Worm (Caenorhabditis elegans) whole organism, L4 larva: ENCODE measurements around the gene mdt-1.2.

ENCODE experiments used
- F10B5.3 ChIP-seq: sonication (generic microtip); optimal IDR thresholded peaks from 2 replicates; lab custom pipeline; 2016; ENCODE audit warnings: mild to moderate bottlenecking, missing genetic modification characterization, missing compliant biosample characterization
- F37D6.2 ChIP-seq: sonication (generic microtip); optimal IDR thresholded peaks from 2 replicates; lab custom pipeline; 2016; ENCODE audit warnings: mild to moderate bottlenecking, missing genetic modification characterization, missing compliant biosample characterization
- F49E8.2 ChIP-seq: sonication (generic microtip); optimal IDR thresholded peaks from 2 replicates; lab custom pipeline; 2016; ENCODE audit warnings: missing compliant biosample characterization, mild to moderate bottlenecking, missing genetic modification characterization, borderline replicate concordance
- R02D3.7 ChIP-seq: fragments of 150-350 bp; sonication (generic microtip); optimal IDR thresholded peaks from 3 replicates; lab custom pipeline; 2014; ENCODE audit warnings: missing biosample characterization, missing genetic modification characterization
- T20F7.1 ChIP-seq: fragments of 200-800 bp; sonication (Bioruptor generic); optimal IDR thresholded peaks from 2 replicates; lab custom pipeline; 2018; ENCODE audit warnings: mild to moderate bottlenecking, missing genetic modification characterization, missing compliant biosample characterization
- T26A8.4 ChIP-seq: fragments of 200-800 bp; sonication (Bioruptor generic); IDR thresholded peaks from 2 replicates; pipeline ENCODE4 v1.3.6; 2022; ENCODE audit warnings: missing genetic modification characterization, missing compliant biosample characterization
- aha-1 ChIP-seq: fragments of 150-350 bp; peaks from one replicate; lab custom pipeline; 2014; ENCODE audit warnings: missing biosample characterization, missing genetic modification characterization
- arid-1 ChIP-seq: fragments of 200-800 bp; sonication (Bioruptor generic); conservative IDR thresholded peaks from 2 replicates; pipeline ENCODE4 v1.3.6; 2022; ENCODE audit warnings: missing genetic modification reagents, missing genetic modification characterization, missing compliant biosample characterization
- ceh-20 ChIP-seq: fragments of 200-800 bp; sonication (Bioruptor generic); IDR thresholded peaks from 2 replicates; pipeline ENCODE4 v1.3.6; 2022; ENCODE audit warnings: missing genetic modification reagents, missing genetic modification characterization, missing compliant biosample characterization
- ctbp-1 ChIP-seq: fragments of 200-800 bp; sonication (Bioruptor generic); IDR thresholded peaks from 2 replicates; pipeline ENCODE4 v1.3.6; 2022; ENCODE audit warnings: missing genetic modification reagents, missing genetic modification characterization, missing compliant biosample characterization
- daf-16 ChIP-seq, 3 experiments: sonication (generic microtip); optimal IDR thresholded peaks; 2 replicates each; lab custom pipeline; 2016 to 2017; ENCODE audit warnings: missing genetic modification characterization in 3 of 3, missing genetic modification reagents in 3 of 3, mild to moderate bottlenecking in 2 of 3, missing compliant biosample characterization in 2 of 3, missing biosample characterization in 1 of 3, moderate library complexity in 1 of 3
- daf-19 ChIP-seq: fragments of 200-800 bp; sonication (Bioruptor generic); conservative IDR thresholded peaks from 2 replicates; pipeline ENCODE4 v1.3.6; 2022; ENCODE audit warnings: missing genetic modification characterization, missing compliant biosample characterization
- dmd-6 ChIP-seq: fragments of 200-800 bp; sonication (Bioruptor generic); IDR thresholded peaks from 2 replicates; pipeline ENCODE4 v1.3.6; 2022; ENCODE audit warnings: missing genetic modification reagents, missing genetic modification characterization, missing compliant biosample characterization
- dmd-9 ChIP-seq: fragments of 200-800 bp; sonication (Bioruptor generic); IDR thresholded peaks from 2 replicates; pipeline ENCODE4 v1.3.6; 2022; ENCODE audit warnings: missing genetic modification reagents, missing genetic modification characterization, missing compliant biosample characterization
- dpl-1 ChIP-seq: fragments of 150-350 bp; optimal IDR thresholded peaks from 2 replicates; lab custom pipeline; 2014; ENCODE audit warnings: missing biosample characterization, missing genetic modification reagents, missing genetic modification characterization
- dve-1 ChIP-seq: sonication (generic microtip); optimal IDR thresholded peaks from 2 replicates; lab custom pipeline; 2017; ENCODE audit warnings: antibody characterized with exemption, mild to moderate bottlenecking, missing genetic modification characterization, missing compliant biosample characterization; ENCODE audit not compliant: insufficient read depth
- gei-8 ChIP-seq: fragments of 200-800 bp; sonication (Bioruptor generic); optimal IDR thresholded peaks from 2 replicates; lab custom pipeline; 2018; ENCODE audit warnings: mild to moderate bottlenecking, missing genetic modification characterization, missing compliant biosample characterization
- hif-1 ChIP-seq, 2 experiments: sonication (generic microtip); optimal IDR thresholded peaks; 2 replicates each; lab custom pipeline; 2016 to 2017; ENCODE audit warnings: missing compliant biosample characterization in 2 of 2, missing genetic modification characterization in 2 of 2, missing genetic modification reagents in 2 of 2, missing genotype in 2 of 2, mild to moderate bottlenecking in 1 of 2
- hlh-11 ChIP-seq: fragments of 200-800 bp; sonication (Bioruptor generic); optimal IDR thresholded peaks from 2 replicates; lab custom pipeline; 2018; ENCODE audit warnings: mild to moderate bottlenecking, missing genetic modification characterization, missing compliant biosample characterization
- hlh-30 ChIP-seq: sonication (generic microtip); optimal IDR thresholded peaks from 2 replicates; lab custom pipeline; 2017; ENCODE audit warnings: antibody characterized with exemption, mild to moderate bottlenecking, missing genetic modification characterization, missing compliant biosample characterization; ENCODE audit not compliant: insufficient read depth
- hmg-1.1 ChIP-seq: fragments of 200-800 bp; sonication (Bioruptor generic); IDR thresholded peaks from 2 replicates; pipeline ENCODE4 v1.3.6; 2022; ENCODE audit warnings: missing genetic modification reagents, missing genetic modification characterization, missing compliant biosample characterization
- jun-1 ChIP-seq: fragments of 150-350 bp; optimal IDR thresholded peaks from 2 replicates; lab custom pipeline; 2014; ENCODE audit warnings: missing biosample characterization, missing genetic modification reagents, missing genetic modification characterization
- lin-13 ChIP-seq: fragments of 150-350 bp; optimal IDR thresholded peaks from 2 replicates; lab custom pipeline; 2014; ENCODE audit warnings: missing biosample characterization, missing genetic modification reagents, missing genetic modification characterization
- lin-15B ChIP-seq: fragments of 150-350 bp; sonication (generic microtip); optimal IDR thresholded peaks from 3 replicates; lab custom pipeline; 2014; ENCODE audit warnings: missing biosample characterization, missing genetic modification characterization
- lin-29 ChIP-seq: fragments of 200-800 bp; sonication (Bioruptor generic); IDR thresholded peaks from 2 replicates; pipeline ENCODE4 v1.3.6; 2022; ENCODE audit warnings: missing genetic modification reagents, missing genetic modification characterization, missing compliant biosample characterization
- lsy-2 ChIP-seq, 2 experiments: fragments of 150-350 bp in 1 of 2; sonication (generic microtip) in 1 of 2; optimal IDR thresholded peaks; 2 replicates each; lab custom pipeline; 2014 to 2017; ENCODE audit warnings: missing biosample characterization in 2 of 2, missing genetic modification characterization in 2 of 2
- mdl-1 ChIP-seq, 2 experiments: fragments of 150-350 bp in 1 of 2; sonication (generic microtip) in 1 of 2; optimal IDR thresholded peaks; 2 replicates each; lab custom pipeline; 2014 to 2017; ENCODE audit warnings: missing biosample characterization in 2 of 2, missing genetic modification characterization in 2 of 2
- mep-1 ChIP-seq: fragments of 150-350 bp; sonication (generic microtip); optimal IDR thresholded peaks from 3 replicates; lab custom pipeline; 2014; ENCODE audit warnings: missing biosample characterization, missing genetic modification characterization
- mes-2 ChIP-seq: sonication (generic microtip); optimal IDR thresholded peaks from 2 replicates; lab custom pipeline; 2016; ENCODE audit warnings: missing genotype, mild to moderate bottlenecking, missing genetic modification characterization, missing compliant biosample characterization; ENCODE audit not compliant: poor library complexity, severe bottlenecking
- mxl-2 ChIP-seq: fragments of 200-800 bp; sonication (Bioruptor generic); conservative IDR thresholded peaks from 2 replicates; pipeline ENCODE4 v1.3.6; 2022; ENCODE audit warnings: missing genetic modification reagents, missing genetic modification characterization, missing compliant biosample characterization
- mxl-3 ChIP-seq: fragments of 200-800 bp; sonication (Bioruptor generic); optimal IDR thresholded peaks from 2 replicates; lab custom pipeline; 2018; ENCODE audit warnings: mild to moderate bottlenecking, missing genetic modification characterization, missing compliant biosample characterization
- nhr-11 ChIP-seq: fragments of 150-350 bp; optimal IDR thresholded peaks from 2 replicates; lab custom pipeline; 2014; ENCODE audit warnings: missing biosample characterization, missing genetic modification characterization
- nhr-28 ChIP-seq: fragments of 150-350 bp; optimal IDR thresholded peaks from 2 replicates; lab custom pipeline; 2014; ENCODE audit warnings: missing biosample characterization, missing genetic modification characterization
- nhr-48 ChIP-seq: sonication (generic microtip); optimal IDR thresholded peaks from 2 replicates; lab custom pipeline; 2016; ENCODE audit warnings: mild to moderate bottlenecking, missing genetic modification characterization, missing compliant biosample characterization
- nhr-6 ChIP-seq: fragments of 150-350 bp; optimal IDR thresholded peaks from 2 replicates; lab custom pipeline; 2014; ENCODE audit warnings: missing biosample characterization, missing genetic modification characterization
- nhr-77 ChIP-seq: fragments of 150-350 bp; optimal IDR thresholded peaks from 2 replicates; lab custom pipeline; 2014; ENCODE audit warnings: missing biosample characterization, missing genetic modification characterization
- pha-4 ChIP-seq, 2 experiments: fragments of 150-350 bp in 1 of 2; fragments of 200-800 bp in 1 of 2; sonication (Bioruptor generic) in 1 of 2; IDR thresholded peaks in 1 of 2; optimal IDR thresholded peaks in 1 of 2; 2 replicates each; pipeline versions ENCODE4 v1.3.6 to Lab custom; 2014 to 2022; ENCODE audit warnings: missing genetic modification characterization in 2 of 2, missing genetic modification reagents in 2 of 2, missing biosample characterization in 1 of 2, missing compliant biosample characterization in 1 of 2
- rbr-2 ChIP-seq: sonication (generic microtip); optimal IDR thresholded peaks from 2 replicates; lab custom pipeline; 2016; ENCODE audit warnings: missing genotype, missing genetic modification characterization, missing compliant biosample characterization
- saeg-2 ChIP-seq: fragments of 200-800 bp; sonication (Bioruptor generic); IDR thresholded peaks from 2 replicates; pipeline ENCODE4 v1.3.6; 2022; ENCODE audit warnings: missing genetic modification reagents, missing genetic modification characterization, missing compliant biosample characterization
- sdz-12 ChIP-seq: fragments of 200-800 bp; sonication (Bioruptor generic); optimal IDR thresholded peaks from 2 replicates; lab custom pipeline; 2018; ENCODE audit warnings: mild to moderate bottlenecking, missing genetic modification characterization, missing compliant biosample characterization
- snpc-4 ChIP-seq: fragments of 150-350 bp; optimal IDR thresholded peaks from 2 replicates; lab custom pipeline; 2014; ENCODE audit warnings: missing biosample characterization, missing genetic modification characterization
- tra-1 ChIP-seq: fragments of 200-800 bp; sonication (Bioruptor generic); IDR thresholded peaks from 2 replicates; pipeline ENCODE4 v1.3.6; 2022; ENCODE audit warnings: missing genetic modification reagents, missing genetic modification characterization, missing compliant biosample characterization
- zag-1 ChIP-seq: fragments of 150-350 bp; optimal IDR thresholded peaks from 2 replicates; lab custom pipeline; 2014; ENCODE audit warnings: missing biosample characterization, missing genetic modification characterization
- zfp-2 ChIP-seq: sonication (generic microtip); optimal IDR thresholded peaks from 2 replicates; lab custom pipeline; 2016; ENCODE audit warnings: mild to moderate bottlenecking, missing genetic modification characterization, missing compliant biosample characterization
- ztf-7 ChIP-seq: fragments of 150-350 bp; optimal IDR thresholded peaks from 2 replicates; lab custom pipeline; 2014; ENCODE audit warnings: missing biosample characterization, missing genetic modification characterization

Gene mdt-1.2

ce11 chrX:17151160-17151711 lies at the start of gene mdt-1.2:
Gene mdt-1.2, plus strand, starts transcription at chrX:17151522.
- TF ChIP-seq daf-16 (GFP tag; optimal IDR thresholded peaks at IDR 0.05; lab: Kevin White, UChicago): no peak
- TF ChIP-seq daf-16 (tag; optimal IDR thresholded peaks at IDR 0.05; lab: Kevin White, UChicago): peak; percentile 69
- peak; percentile 15 for TF ChIP-seq nhr-77
- no peak for TF ChIP-seq snpc-4
- TF ChIP-seq nhr-48 (tag; lab: Kevin White, UChicago): peak; percentile 8
- 0 out of 2 replicates have a peak, but pooled peaks have one; percentile 61 for TF ChIP-seq arid-1 (GFP tag; lab: Robert Waterston, UW)
- peak; percentile 3 for TF ChIP-seq nhr-11 (tag; lab: Kevin White, UChicago)
- TF ChIP-seq hif-1 (tag; optimal IDR thresholded peaks at IDR 0.05; lab: Kevin White, UChicago): peak in 1 of 2 experiments; percentile 31
- peak; percentile 86 for TF ChIP-seq mep-1 (tag; lab: Kevin White, UChicago)
- TF ChIP-seq hlh-11 (tag; lab: Kevin White, UChicago): peak; percentile 75
- TF ChIP-seq mdl-1 (tag; optimal IDR thresholded peaks at IDR 0.05; lab: Kevin White, UChicago): peak; percentile 26 to 70
- TF ChIP-seq nhr-6 (tag; lab: Kevin White, UChicago): peak; percentile 63
- TF ChIP-seq dve-1: peak; percentile 87
- peak; percentile 86 for TF ChIP-seq hmg-1.1
- no peak for TF ChIP-seq daf-19 (GFP tag; lab: Robert Waterston, UW)
- no peak for TF ChIP-seq T20F7.1 (GFP tag; lab: Kevin White, UChicago)
- TF ChIP-seq jun-1 (tag; lab: Kevin White, UChicago): peak; percentile 25
- TF ChIP-seq mxl-2 (GFP tag; lab: Robert Waterston, UW): no peak
- TF ChIP-seq dmd-9 (GFP tag; lab: Robert Waterston, UW): 0 out of 2 replicates have a peak, but pooled peaks have one; percentile 7
- peak; percentile 55 for TF ChIP-seq dmd-6
- no peak for TF ChIP-seq lin-29 (GFP tag; lab: Robert Waterston, UW)
- no peak for TF ChIP-seq F49E8.2 (tag; lab: Kevin White, UChicago)
- TF ChIP-seq rbr-2 (tag; lab: Kevin White, UChicago): peak; percentile 71
- peak; percentile 1 for TF ChIP-seq lin-13 (GFP tag; lab: Kevin White, UChicago)
- peak; percentile 66 for TF ChIP-seq dpl-1 (GFP tag; lab: Kevin White, UChicago)
- TF ChIP-seq zag-1 (tag; lab: Kevin White, UChicago): no peak
- no peak for TF ChIP-seq lsy-2 (tag; optimal IDR thresholded peaks at IDR 0.05; lab: Kevin White, UChicago)
- TF ChIP-seq tra-1: no peak
- TF ChIP-seq nhr-28: peak; percentile 66
- TF ChIP-seq mxl-3 (GFP tag; lab: Kevin White, UChicago): peak; percentile 48
- peak; percentile 88 for TF ChIP-seq mes-2
- TF ChIP-seq aha-1 (tag; lab: Kevin White, UChicago): peak; percentile 93
- no peak for TF ChIP-seq zfp-2 (tag; lab: Kevin White, UChicago)
- no peak for TF ChIP-seq ztf-7 (tag; lab: Kevin White, UChicago)
- TF ChIP-seq pha-4 (GFP tag; IDR thresholded peaks at IDR 0.05; lab: Robert Waterston, UW): peak; percentile 47; the same call in 1 of the 2 replicates
- TF ChIP-seq pha-4 (tag; optimal IDR thresholded peaks at IDR 0.05; lab: Kevin White, UChicago): peak; percentile 85
- TF ChIP-seq F37D6.2 (tag; lab: Kevin White, UChicago): peak; percentile 18
- peak; percentile 61 for TF ChIP-seq hlh-30 (tag; lab: Kevin White, UChicago)
- TF ChIP-seq, all 104 proteins: peak for 25

ce11 chrX:17107670-17108069 lies 43.7 kb upstream of the mdt-1.2 start, which contains the start of gene lido-4:
Gene lido-4, minus strand, starts transcription at chrX:17107770.
- TF ChIP-seq sdz-12 (GFP tag; lab: Kevin White, UChicago) (no peak), nhr-6 (tag; lab: Kevin White, UChicago) (no peak), ctbp-1 (GFP tag; lab: Robert Waterston, UW) (no peak), T26A8.4 (GFP tag; lab: Robert Waterston, UW) (no peak), ceh-20 (GFP tag; lab: Robert Waterston, UW) (no peak), R02D3.7 (no peak), hif-1 (tag; optimal IDR thresholded peaks at IDR 0.05; lab: Kevin White, UChicago) (no peak), lin-13 (GFP tag; lab: Kevin White, UChicago) (no peak), gei-8 (GFP tag; lab: Kevin White, UChicago) (no peak), mep-1 (tag; lab: Kevin White, UChicago) (no peak), saeg-2 (GFP tag; lab: Robert Waterston, UW) (no peak), lin-15B (tag; lab: Kevin White, UChicago) (no peak), rbr-2 (tag; lab: Kevin White, UChicago) (no peak), daf-19 (GFP tag; lab: Robert Waterston, UW) (no peak), F10B5.3 (no peak)
